Fruit fly (Drosophila melanogaster) whole organism, wandering third instar larva: ENCODE measurements around the gene Ugt37B1.

Experiments used
- Abd-B ChIP-seq: fragments of >200 bp; optimal IDR thresholded peaks from 2 replicates; lab custom pipeline; 2017; ENCODE audit warnings: missing biosample characterization, missing genetic modification characterization
- CG32264 ChIP-seq: fragments of 200-800 bp; sonication (Bioruptor generic); optimal IDR thresholded peaks from 2 replicates; lab custom pipeline; 2016; ENCODE audit warnings: missing biosample characterization, missing genetic modification characterization
- CG9705 ChIP-seq: fragments of 200-800 bp; sonication (Bioruptor generic); optimal IDR thresholded peaks from 2 replicates; lab custom pipeline; 2018; ENCODE audit warnings: missing biosample characterization, mild to moderate bottlenecking, missing genetic modification characterization
- CrebA ChIP-seq: fragments of 200-800 bp; sonication (Bioruptor generic); optimal IDR thresholded peaks from 2 replicates; lab custom pipeline; 2016; ENCODE audit warnings: missing biosample characterization, mild to moderate bottlenecking, missing genetic modification characterization, borderline replicate concordance
- Dfd ChIP-seq: fragments of >200 bp; optimal IDR thresholded peaks from 2 replicates; lab custom pipeline; 2017; ENCODE audit warnings: missing biosample characterization, missing genetic modification characterization
- Dif ChIP-seq: fragments of 200-275, 200-300 bp; sonication (Bioruptor generic); optimal IDR thresholded peaks from 2 replicates; lab custom pipeline; 2018; ENCODE audit warnings: missing biosample characterization, missing genetic modification characterization; ENCODE audit not compliant: partially characterized antibody
- GATAd ChIP-seq: sonication (Bioruptor generic); optimal IDR thresholded peaks from 2 replicates; lab custom pipeline; 2016; ENCODE audit warnings: missing biosample characterization, missing genetic modification characterization
- HLH106 ChIP-seq: fragments of 200-800 bp; optimal IDR thresholded peaks from 3 replicates; lab custom pipeline; 2019; ENCODE audit warnings: missing biosample characterization, mild to moderate bottlenecking, missing genetic modification characterization, moderate library complexity
- Hnf4 ChIP-seq: fragments of 200-800 bp; sonication (Bioruptor generic); optimal IDR thresholded peaks from 2 replicates; lab custom pipeline; 2016; ENCODE audit warnings: missing biosample characterization, mild to moderate bottlenecking, missing genetic modification characterization
- Hr78 ChIP-seq: fragments of >200 bp; optimal IDR thresholded peaks from 2 replicates; lab custom pipeline; 2017; ENCODE audit warnings: missing biosample characterization, missing genetic modification characterization
- Hr83 ChIP-seq: fragments of 200-300 bp; sonication (Bioruptor generic); optimal IDR thresholded peaks from 2 replicates; lab custom pipeline; 2016; ENCODE audit warnings: missing biosample characterization, mild to moderate bottlenecking, missing genetic modification characterization, moderate library complexity; ENCODE audit not compliant: poor library complexity, severe bottlenecking
- Mio ChIP-seq: sonication (Bioruptor generic); optimal IDR thresholded peaks from 2 replicates; lab custom pipeline; 2016; ENCODE audit warnings: missing biosample characterization, missing genetic modification characterization
- Myc ChIP-seq: fragments of >200 bp; optimal IDR thresholded peaks from 2 replicates; lab custom pipeline; 2017
- N ChIP-seq: fragments of >200 bp; optimal IDR thresholded peaks from 2 replicates; lab custom pipeline; 2018; ENCODE audit warnings: missing biosample characterization, missing external identifiers, missing genetic modification characterization
- Sp1 ChIP-seq: fragments of 200-800 bp; sonication (Bioruptor generic); optimal IDR thresholded peaks from 3 replicates; lab custom pipeline; 2019; ENCODE audit warnings: missing biosample characterization, mild to moderate bottlenecking, missing genetic modification characterization, moderate library complexity
- Vsx2 ChIP-seq: fragments of 200-300, 225-300 bp; sonication (Bioruptor generic); optimal IDR thresholded peaks from 2 replicates; lab custom pipeline; 2018; ENCODE audit warnings: missing biosample characterization, missing genetic modification characterization; ENCODE audit not compliant: partially characterized antibody
- br ChIP-seq: fragments of 200-800 bp; sonication (Bioruptor generic); optimal IDR thresholded peaks from 2 replicates; lab custom pipeline; 2016; ENCODE audit warnings: missing biosample characterization, missing genetic modification characterization
- dl ChIP-seq, 2 experiments: fragments of 175-275, 200-275 bp in 1 of 2; fragments of 200-275 bp in 1 of 2; sonication (Bioruptor generic); optimal IDR thresholded peaks; lab custom pipeline; 2018; ENCODE audit warnings: mild to moderate bottlenecking in 2 of 2, missing biosample characterization in 2 of 2, missing genetic modification characterization in 2 of 2, moderate library complexity in 2 of 2; ENCODE audit not compliant: partially characterized antibody in 2 of 2, insufficient read depth in 1 of 2
- dmrt93B ChIP-seq: fragments of 200-800 bp; sonication (Bioruptor generic); optimal IDR thresholded peaks from 2 replicates; lab custom pipeline; 2018; ENCODE audit warnings: missing biosample characterization, mild to moderate bottlenecking, missing genetic modification characterization
- dsf ChIP-seq: sonication (Bioruptor generic); optimal IDR thresholded peaks from 2 replicates; lab custom pipeline; 2016; ENCODE audit warnings: missing biosample characterization, missing genetic modification characterization, borderline replicate concordance
- ey ChIP-seq: fragments of 200-800 bp; sonication (Bioruptor generic); optimal IDR thresholded peaks from 2 replicates; lab custom pipeline; 2016; ENCODE audit warnings: missing biosample characterization, missing genetic modification characterization
- foxo ChIP-seq, 2 experiments: fragments of 200-800 bp; sonication (Bioruptor generic); optimal IDR thresholded peaks; 2 replicates in 1 of 2; 3 replicates in 1 of 2; lab custom pipeline; 2016 to 2017; ENCODE audit warnings: missing biosample characterization in 2 of 2, missing genetic modification characterization in 2 of 2
- fru ChIP-seq: fragments of 200-800 bp; sonication (Bioruptor generic); optimal IDR thresholded peaks from 3 replicates; lab custom pipeline; 2016; ENCODE audit warnings: missing biosample characterization, mild to moderate bottlenecking, missing genetic modification characterization
- h ChIP-seq: fragments of 200-800 bp; sonication (Bioruptor generic); optimal IDR thresholded peaks from 3 replicates; lab custom pipeline; 2016; ENCODE audit warnings: missing biosample characterization, mild to moderate bottlenecking, missing genetic modification characterization
- jim ChIP-seq: fragments of 175-275, 200-325 bp; sonication (Bioruptor generic); optimal IDR thresholded peaks from 2 replicates; lab custom pipeline; 2016; ENCODE audit warnings: missing biosample characterization, mild to moderate bottlenecking, missing genetic modification characterization
- lola ChIP-seq: fragments of >200 bp; optimal IDR thresholded peaks from 2 replicates; lab custom pipeline; 2017; ENCODE audit warnings: missing biosample characterization, missing genetic modification characterization
- pan ChIP-seq: fragments of >200 bp; optimal IDR thresholded peaks from 2 replicates; lab custom pipeline; 2017
- psq ChIP-seq: fragments of 200-800 bp; sonication (Bioruptor generic); optimal IDR thresholded peaks from 3 replicates; lab custom pipeline; 2017; ENCODE audit warnings: missing biosample characterization, mild to moderate bottlenecking, missing genetic modification characterization, moderate library complexity
- rgr ChIP-seq: fragments of 200-800 bp; sonication (Bioruptor generic); optimal IDR thresholded peaks from 3 replicates; lab custom pipeline; 2016; ENCODE audit warnings: missing biosample characterization, mild to moderate bottlenecking, missing genetic modification characterization
- sage ChIP-seq: fragments of 200-800 bp; sonication (Bioruptor generic); optimal IDR thresholded peaks from 2 replicates; lab custom pipeline; 2016; ENCODE audit warnings: missing biosample characterization, mild to moderate bottlenecking, missing genetic modification characterization
- tai ChIP-seq: sonication (Bioruptor generic); optimal IDR thresholded peaks from 2 replicates; lab custom pipeline; 2016; ENCODE audit warnings: missing biosample characterization, missing genetic modification characterization
- usp ChIP-seq: fragments of >200 bp; optimal IDR thresholded peaks from 2 replicates; lab custom pipeline; 2017; ENCODE audit warnings: missing biosample characterization, missing genetic modification characterization
- woc ChIP-seq: sonication (Bioruptor generic); optimal IDR thresholded peaks from 2 replicates; lab custom pipeline; 2016; ENCODE audit warnings: missing biosample characterization, mild to moderate bottlenecking, missing genetic modification characterization

Ugt37B1 gene

dm6 chr2L:6201469-6201868 lies 23.4 kb upstream of the Ugt37B1 start:
- TF ChIP-seq ey (GFP tag; lab: Kevin White, UChicago) (no peak), CrebA (GFP tag; lab: Kevin White, UChicago) (no peak), woc (GFP tag; lab: Kevin White, UChicago) (no peak), lola (GFP tag; lab: Kevin White, UChicago) (no peak), rgr (no peak), Abd-B (GFP tag; lab: Kevin White, UChicago) (no peak), Myc (lab: Kevin White, UChicago) (no peak), usp (GFP tag; lab: Kevin White, UChicago) (no peak), CG9705 (no peak), N (GFP tag; lab: Kevin White, UChicago) (no peak), jim (GFP tag; lab: Kevin White, UChicago) (no peak), pan (lab: Kevin White, UChicago) (no peak), h (GFP tag; lab: Kevin White, UChicago) (no peak)

dm6 chr2L:6202881-6203280 lies 22.0 kb upstream of the Ugt37B1 start:
- TF ChIP-seq CG9705 (no peak), tai (GFP tag; lab: Kevin White, UChicago) (no peak), lola (GFP tag; lab: Kevin White, UChicago) (no peak), dmrt93B (GFP tag; lab: Kevin White, UChicago) (no peak), Hr83 (GFP tag; lab: Kevin White, UChicago) (no peak), Abd-B (GFP tag; lab: Kevin White, UChicago) (no peak), Vsx2 (GFP tag; lab: Kevin White, UChicago) (no peak), br (GFP tag; lab: Kevin White, UChicago) (no peak), CG32264 (GFP tag; lab: Kevin White, UChicago) (no peak), dl (GFP tag; optimal IDR thresholded peaks at IDR 0.05; lab: Kevin White, UChicago; ENCODE audit: insufficient read depth in 1 of 2, partially characterized antibody in 2 of 2) (no peak), HLH106 (tag; lab: Kevin White, UChicago) (no peak), psq (no peak), Dif (no peak), dsf (GFP tag; lab: Kevin White, UChicago) (no peak), fru (no peak), jim (GFP tag; lab: Kevin White, UChicago) (no peak), usp (GFP tag; lab: Kevin White, UChicago) (no peak), Hr78 (GFP tag; lab: Kevin White, UChicago) (no peak)

- TF ChIP-seq Dfd (GFP tag; lab: Kevin White, UChicago), result no peak
- no peak for TF ChIP-seq N (GFP tag; lab: Kevin White, UChicago)
- TF ChIP-seq sage (GFP tag; lab: Kevin White, UChicago), result no peak
- no peak for TF ChIP-seq fru
- no peak for TF ChIP-seq br (GFP tag; lab: Kevin White, UChicago)
- TF ChIP-seq pan (lab: Kevin White, UChicago), result no peak
- TF ChIP-seq Myc (lab: Kevin White, UChicago), result no peak
Observed at dm6 chr2L:6204624-6205303, 20.1 kb upstream of the Ugt37B1 start.

dm6 chr2L:6210818-6211217 lies 14.0 kb upstream of the Ugt37B1 start:
- TF ChIP-seq tai (GFP tag; lab: Kevin White, UChicago), result no peak
- no peak for TF ChIP-seq Mio (GFP tag; lab: Kevin White, UChicago)
- TF ChIP-seq GATAd, result no peak
- no peak for TF ChIP-seq br (GFP tag; lab: Kevin White, UChicago)
- no peak for TF ChIP-seq foxo (GFP tag; optimal IDR thresholded peaks at IDR 0.05; lab: Kevin White, UChicago)
- TF ChIP-seq dmrt93B (GFP tag; lab: Kevin White, UChicago), result no peak
- TF ChIP-seq pan (lab: Kevin White, UChicago), result no peak
- TF ChIP-seq woc (GFP tag; lab: Kevin White, UChicago), result no peak
- TF ChIP-seq ey (GFP tag; lab: Kevin White, UChicago), result no peak
- no peak for TF ChIP-seq Vsx2 (GFP tag; lab: Kevin White, UChicago)
- no peak for TF ChIP-seq Hnf4 (GFP tag; lab: Kevin White, UChicago)
- TF ChIP-seq Dif, result no peak
- no peak for TF ChIP-seq rgr
- TF ChIP-seq h (GFP tag; lab: Kevin White, UChicago), result no peak
- no peak for TF ChIP-seq Sp1 (GFP tag; lab: Kevin White, UChicago)
- TF ChIP-seq fru, result no peak
- no peak for TF ChIP-seq N (GFP tag; lab: Kevin White, UChicago)
- TF ChIP-seq dl (GFP tag; optimal IDR thresholded peaks at IDR 0.05; lab: Kevin White, UChicago; ENCODE audit: insufficient read depth in 1 of 2, partially characterized antibody in 2 of 2), result no peak
- no peak for TF ChIP-seq CG9705
- no peak for TF ChIP-seq HLH106 (tag; lab: Kevin White, UChicago)
